Worm (Caenorhabditis elegans) whole organism, L4/young adult: ENCODE results near the gene sul-3.

Experiments
- W03F9.2 ChIP-seq: fragments of 150-350 bp; optimal IDR thresholded peaks from 2 replicates; lab custom pipeline; 2014; ENCODE audit warnings: missing biosample characterization, missing genetic modification characterization
- him-1 ChIP-seq: sonication (generic microtip); optimal IDR thresholded peaks from 2 replicates; lab custom pipeline; 2016; ENCODE audit warnings: missing genotype, missing genetic modification reagents, missing genetic modification characterization, missing compliant biosample characterization

DNA sequence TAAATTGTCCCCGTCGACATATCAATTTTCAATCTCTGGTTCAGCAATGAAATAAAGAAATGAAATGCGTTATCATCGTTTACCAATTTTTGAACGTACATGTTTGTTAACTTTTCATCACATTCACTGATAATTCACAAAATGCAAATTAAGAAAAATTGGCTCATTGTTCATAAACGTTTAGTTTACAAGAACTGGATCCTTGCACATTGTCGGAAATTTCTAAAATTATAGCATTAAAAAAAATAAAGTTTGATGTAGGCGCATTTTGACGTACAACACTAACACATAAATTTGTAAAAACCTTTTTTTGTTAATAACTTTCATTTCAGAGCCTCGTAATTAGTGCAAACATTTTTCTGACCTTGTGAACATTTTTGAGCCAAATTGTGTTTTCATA is 34.3 kb downstream of the sul-3 start, which contains the start of gene gpx-7:
- no peak for TF ChIP-seq him-1 (tag; lab: Kevin White, UChicago)
- no peak for TF ChIP-seq W03F9.2 (tag; lab: Kevin White, UChicago)
